Fruit fly (Drosophila melanogaster): ENCODE data around the gene Ir8a.

Gene Ir8a

DNA sequence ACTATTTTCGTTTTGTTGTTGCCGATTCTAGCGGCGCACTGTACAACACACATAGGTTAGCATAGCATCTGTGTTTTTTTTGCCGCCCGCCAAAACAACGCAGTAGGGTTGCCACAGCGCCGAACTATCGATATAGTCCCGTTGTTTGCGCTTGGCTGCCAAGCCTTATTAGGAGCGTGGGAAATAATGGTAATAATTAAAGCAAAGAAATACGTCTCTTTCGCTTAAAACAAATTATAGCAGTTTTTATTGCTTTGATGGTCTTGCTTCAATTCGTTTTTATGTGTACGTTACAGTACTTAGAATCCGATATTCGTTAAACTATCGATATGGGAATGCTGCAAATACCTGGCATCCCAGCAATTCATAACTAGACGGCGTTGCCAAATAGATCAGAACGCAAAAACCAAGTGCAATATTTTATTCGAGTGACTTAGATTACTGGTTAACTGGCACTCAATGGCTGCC, 7.1 kb upstream of the Ir8a start, which contains the start of the genes mxc and Larp7 (continued):
- TF ChIP-seq Ssrp (tag; optimal IDR thresholded peaks at IDR 0.05) (peak; percentile 59), lab (GFP tag; optimal IDR thresholded peaks at IDR 0.05) (no peak), gt (GFP tag; IDR thresholded peaks at IDR 0.05) (no peak), CG11247 (GFP tag; IDR thresholded peaks at IDR 0.05) (0 out of 2 replicates have a peak, but pooled peaks have one; percentile 20), CG17359 (tag; optimal IDR thresholded peaks at IDR 0.05) (no peak), CG30020 (tag; optimal IDR thresholded peaks at IDR 0.05) (peak; percentile 58), Dip3 (GFP tag; optimal IDR thresholded peaks at IDR 0.05) (peak; percentile 68), CG30403 (GFP tag; optimal IDR thresholded peaks at IDR 0.05) (peak; percentile 72), CG12769 (tag; optimal IDR thresholded peaks at IDR 0.05) (no peak), CoRest (tag; optimal IDR thresholded peaks at IDR 0.05) (peak; percentile 79), gcm (GFP tag; optimal IDR thresholded peaks at IDR 0.05) (no peak), ranshi (GFP tag; IDR thresholded peaks at IDR 0.05) (no peak), CG18599 (GFP tag; optimal IDR thresholded peaks at IDR 0.05) (no peak), CG12104 (GFP tag; optimal IDR thresholded peaks at IDR 0.05) (peak; percentile 35), ssp (GFP tag; IDR thresholded peaks at IDR 0.05) (peak; percentile 55), usp (GFP tag; optimal IDR thresholded peaks at IDR 0.05) (no peak), HLH54F (GFP tag; optimal IDR thresholded peaks at IDR 0.05) (peak; percentile 79), Oli (tag; optimal IDR thresholded peaks at IDR 0.05) (peak; percentile 44), bab2 (GFP tag; optimal IDR thresholded peaks at IDR 0.05) (peak; percentile 59), Atf-2 (GFP tag; optimal IDR thresholded peaks at IDR 0.05) (peak; percentile 48), CG2889 (GFP tag; IDR thresholded peaks at IDR 0.05) (peak; percentile 38; the same call in 1 of the 3 replicates), CG7928 (GFP tag; optimal IDR thresholded peaks at IDR 0.05) (no peak), CG12391 (tag; optimal IDR thresholded peaks at IDR 0.05) (peak; percentile 65), vnd (GFP tag; IDR thresholded peaks at IDR 0.05; ENCODE audit: partially characterized antibody) (peak; percentile 87), CG9876 (GFP tag; optimal IDR thresholded peaks at IDR 0.05) (peak; percentile 39), caup (GFP tag; optimal IDR thresholded peaks at IDR 0.05; ENCODE audit: severe bottlenecking) (no peak), mld (GFP tag; IDR thresholded peaks at IDR 0.05; ENCODE audit: partially characterized antibody) (peak; percentile 64; the same call in 1 of the 3 replicates), CG33557 (GFP tag; optimal IDR thresholded peaks at IDR 0.05) (peak; percentile 58), D19A (tag; optimal IDR thresholded peaks at IDR 0.05) (no peak), H2.0 (GFP tag; IDR thresholded peaks at IDR 0.05) (no peak), Pdp1 (GFP tag; optimal IDR thresholded peaks at IDR 0.05) (peak; percentile 64 to 73), tin (GFP tag; optimal IDR thresholded peaks at IDR 0.05) (peak; percentile 63), lmd (GFP tag; IDR thresholded peaks at IDR 0.05) (peak; percentile 29; the same call in 1 of the 2 replicates), CG42726 (GFP tag; IDR thresholded peaks at IDR 0.05; ENCODE audit: partially characterized antibody) (no peak), CG2678 (tag; optimal IDR thresholded peaks at IDR 0.05) (no peak), CG6254 (GFP tag; optimal IDR thresholded peaks at IDR 0.05) (no peak), fru (optimal IDR thresholded peaks at IDR 0.05) (no peak), ken (GFP tag; IDR thresholded peaks at IDR 0.05) (no peak), Max (GFP tag; optimal IDR thresholded peaks at IDR 0.05) (peak; percentile 68), CG9437 (GFP tag; optimal IDR thresholded peaks at IDR 0.05) (peak; percentile 44), CHES-1-like (GFP tag; optimal IDR thresholded peaks at IDR 0.05) (peak; percentile 78), trem (tag; optimal IDR thresholded peaks at IDR 0.05) (peak; percentile 68), dan (GFP tag; IDR thresholded peaks at IDR 0.05) (no peak), CG34376 (GFP tag; optimal IDR thresholded peaks at IDR 0.05) (peak; percentile 38), Bgb (GFP tag; IDR thresholded peaks at IDR 0.05; ENCODE audit: partially characterized antibody) (peak; percentile 73), CG16813 (GFP tag; IDR thresholded peaks at IDR 0.05; ENCODE audit: partially characterized antibody) (peak; percentile 91), seq (GFP tag; IDR thresholded peaks at IDR 0.05) (no peak), Nf-YA (GFP tag; IDR thresholded peaks at IDR 0.05) (no peak), onecut (GFP tag; IDR thresholded peaks at IDR 0.05) (no peak), CG11504 (tag; optimal IDR thresholded peaks at IDR 0.05) (no peak)
